Worm (Caenorhabditis elegans): Measurements from ENCODE around the gene erp-44.2.

Gene erp-44.2

ce11 chrIV:7877255-7877654 is 42.8 kb upstream of the erp-44.2 start:
- TF ChIP-seq sdz-38 (tag; optimal IDR thresholded peaks at IDR 0.05), result no peak
- TF ChIP-seq F49E8.2 (tag; optimal IDR thresholded peaks at IDR 0.05; ENCODE audit: insufficient read depth), result no peak
- no peak for TF ChIP-seq ZK185.1 (tag; optimal IDR thresholded peaks at IDR 0.05; ENCODE audit: poor library complexity, severe bottlenecking)
- TF ChIP-seq dox-1 (GFP tag; IDR thresholded peaks at IDR 0.05), result no peak
- no peak for TF ChIP-seq ceh-58 (GFP tag; IDR thresholded peaks at IDR 0.05)
- no peak for TF ChIP-seq egl-44 (GFP tag; IDR thresholded peaks at IDR 0.05)
- no peak for TF ChIP-seq mel-28 (tag; optimal IDR thresholded peaks at IDR 0.05; ENCODE audit: borderline replicate concordance)
- no peak for TF ChIP-seq sptf-2 (GFP tag; optimal IDR thresholded peaks at IDR 0.05)
- no peak for TF ChIP-seq ceh-27 (GFP tag; optimal IDR thresholded peaks at IDR 0.05)
- TF ChIP-seq F52B5.7 (tag; optimal IDR thresholded peaks at IDR 0.05), result no peak
- TF ChIP-seq attf-5 (GFP tag; optimal IDR thresholded peaks at IDR 0.05), result no peak
- no peak for TF ChIP-seq mxl-1 (tag; optimal IDR thresholded peaks at IDR 0.05)
- no peak for TF ChIP-seq hmg-20 (GFP tag; IDR thresholded peaks at IDR 0.05)

ce11 chrIV:7870451-7870850 is 36.0 kb upstream of the erp-44.2 start, which contains the start of gene T06C10.3:
T06C10.3 (plus strand) TSS chrIV:7870751.
- TF ChIP-seq nfya-1 (tag; optimal IDR thresholded peaks at IDR 0.05; ENCODE audit: borderline replicate concordance, insufficient read depth) (no peak), unc-130 (GFP tag; optimal IDR thresholded peaks at IDR 0.05) (no peak), somi-1 (GFP tag; optimal IDR thresholded peaks at IDR 0.05) (no peak), hlh-26 (GFP tag; conservative IDR thresholded peaks at IDR 0.05) (no peak), lsy-27 (tag; optimal IDR thresholded peaks at IDR 0.05; ENCODE audit: borderline replicate concordance, insufficient read depth) (no peak)

ce11 chrIV:7868607-7869006 is 34.1 kb upstream of the erp-44.2 start, which contains the start of gene flp-10:
flp-10 (plus strand) TSS chrIV:7868907.
- TF ChIP-seq egrh-3 (GFP tag; IDR thresholded peaks at IDR 0.05) (no peak), lag-1 (GFP tag; IDR thresholded peaks at IDR 0.05) (no peak), Y67H2A.10 (GFP tag; conservative IDR thresholded peaks at IDR 0.05) (no peak), unc-130 (GFP tag; optimal IDR thresholded peaks at IDR 0.05) (no peak), lin-40 (tag; optimal IDR thresholded peaks at IDR 0.05) (no peak), ztf-3 (GFP tag; optimal IDR thresholded peaks at IDR 0.05) (no peak), tbx-9 (tag; optimal IDR thresholded peaks at IDR 0.05; ENCODE audit: borderline replicate concordance) (no peak), F23B12.7 (tag; optimal IDR thresholded peaks at IDR 0.05; ENCODE audit: insufficient read depth) (no peak)

DNA sequence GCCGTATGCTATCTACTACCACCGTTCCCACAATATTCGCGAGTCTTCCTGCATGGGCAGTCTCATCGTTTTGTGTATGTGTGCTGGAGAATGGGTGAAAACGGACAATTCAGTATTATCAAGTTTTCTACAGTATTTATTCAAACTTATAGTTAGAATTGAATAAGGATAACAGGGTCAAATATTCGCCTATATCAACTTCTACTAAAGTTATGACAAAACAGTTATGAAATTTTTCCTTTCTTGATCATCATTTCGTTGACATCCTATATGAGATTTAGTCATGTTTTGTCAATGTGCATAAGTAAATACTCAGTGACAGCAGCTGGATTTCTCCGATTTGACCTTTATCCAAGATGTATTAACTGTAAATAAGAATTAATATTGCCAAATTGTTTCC is 16.8 kb upstream of the erp-44.2 start:
- TF ChIP-seq bed-1 (GFP tag; IDR thresholded peaks at IDR 0.05) (no peak), lag-1 (GFP tag; IDR thresholded peaks at IDR 0.05) (no peak), ztf-25 (GFP tag; IDR thresholded peaks at IDR 0.05) (no peak), T26A5.8 (tag; optimal IDR thresholded peaks at IDR 0.05) (no peak), ceh-27 (GFP tag; optimal IDR thresholded peaks at IDR 0.05) (no peak), K11D2.4 (GFP tag; IDR thresholded peaks at IDR 0.05) (no peak), hrde-1 (tag; optimal IDR thresholded peaks at IDR 0.05; ENCODE audit: borderline replicate concordance) (no peak), nhr-120 (GFP tag; IDR thresholded peaks at IDR 0.05) (no peak), Y67H2A.10 (GFP tag; conservative IDR thresholded peaks at IDR 0.05) (no peak), mel-28 (tag; optimal IDR thresholded peaks at IDR 0.05; ENCODE audit: borderline replicate concordance) (no peak), lir-1 (GFP tag; conservative IDR thresholded peaks at IDR 0.05) (no peak), aptf-2 (GFP tag; conservative IDR thresholded peaks at IDR 0.05) (no peak), dpff-1 (tag; optimal IDR thresholded peaks at IDR 0.05) (no peak), fkh-3 (tag; optimal IDR thresholded peaks at IDR 0.05) (no peak), lin-26 (GFP tag; IDR thresholded peaks at IDR 0.05) (no peak), gei-17 (GFP tag; optimal IDR thresholded peaks at IDR 0.05) (no peak), B0336.3 (GFP tag; IDR thresholded peaks at IDR 0.05) (no peak), ceh-40 (GFP tag; IDR thresholded peaks at IDR 0.05) (no peak), C06A6.2 (GFP tag; conservative IDR thresholded peaks at IDR 0.05) (no peak), let-526 (GFP tag; IDR thresholded peaks at IDR 0.05) (no peak)

Measured in whole organism, young adult.